Fruit fly (Drosophila melanogaster) whole organism, embryonic: ENCODE measurements around the gene Dh31.

Experiments
- Awh ChIP-seq: fragments of 200-800 bp; sonication (Bioruptor generic); IDR thresholded peaks from 2 replicates; pipeline ENCODE4, ENCODE4 v1.3.6; 2022; ENCODE audit warnings: missing biosample characterization, missing genetic modification characterization
- CG33557 ChIP-seq: fragments of 200-800 bp; sonication (Bioruptor generic); optimal IDR thresholded peaks from 2 replicates; lab custom pipeline; 2019; ENCODE audit warnings: missing biosample characterization, mild to moderate bottlenecking, missing genetic modification characterization, moderate library complexity
- CG6654 ChIP-seq: fragments of 200-800 bp; sonication (Bioruptor generic); optimal IDR thresholded peaks from 2 replicates; lab custom pipeline; 2017; ENCODE audit warnings: missing biosample characterization, mild to moderate bottlenecking, missing genetic modification characterization
- Fer2 ChIP-seq: fragments of 200-800 bp; sonication (Bioruptor generic); optimal IDR thresholded peaks from 2 replicates; lab custom pipeline; 2018; ENCODE audit warnings: missing biosample characterization, mild to moderate bottlenecking, missing genetic modification characterization, moderate library complexity

DNA sequence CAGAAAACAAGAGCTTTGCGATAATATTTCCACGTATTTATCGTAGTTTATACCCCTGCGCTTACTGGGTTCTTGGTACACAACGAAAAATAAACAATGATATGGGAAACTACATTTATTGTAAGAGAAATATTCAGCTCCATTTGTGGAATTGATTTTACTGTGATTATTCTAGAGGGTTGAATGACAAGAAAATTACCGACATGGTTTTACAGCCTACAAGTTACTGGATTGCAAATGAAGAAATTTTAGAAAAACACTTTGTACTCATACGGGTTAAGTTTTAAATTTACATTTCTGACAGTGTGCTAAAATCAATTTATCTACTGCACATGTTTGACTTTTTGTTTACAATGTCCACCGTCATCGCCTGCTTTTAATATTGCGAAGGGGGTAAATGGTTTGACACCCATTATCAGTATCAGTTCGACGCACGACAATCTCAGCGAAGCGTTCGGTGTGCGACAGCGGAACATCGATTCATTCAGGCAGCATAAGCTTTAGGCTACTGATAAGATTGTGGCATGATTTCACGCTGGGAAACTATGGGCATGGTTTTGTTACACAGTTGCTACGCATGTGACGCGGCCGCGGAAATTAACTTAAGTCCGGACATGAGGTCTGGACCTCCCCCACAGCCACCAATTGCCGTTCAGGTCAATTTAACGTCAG is 44.7 kb downstream of the Dh31 start:
- TF ChIP-seq Awh (GFP tag; lab: Robert Waterston, UW) (no peak), Fer2 (tag; lab: Kevin White, UChicago) (no peak), CG33557 (GFP tag; lab: Kevin White, UChicago) (no peak), CG6654 (GFP tag; lab: Kevin White, UChicago) (no peak)
